Fruit fly (Drosophila melanogaster) ovary, adult (tissue): ENCODE results near the gene CG31549.

Experiments
- CG17801 ChIP-seq: fragments of 200-800 bp; optimal IDR thresholded peaks from 2 replicates; lab custom pipeline; 2019; ENCODE audit warnings: missing biosample characterization, mild to moderate bottlenecking, missing genetic modification characterization, moderate library complexity; ENCODE audit not compliant: partially characterized antibody

The CG31549 gene

DNA sequence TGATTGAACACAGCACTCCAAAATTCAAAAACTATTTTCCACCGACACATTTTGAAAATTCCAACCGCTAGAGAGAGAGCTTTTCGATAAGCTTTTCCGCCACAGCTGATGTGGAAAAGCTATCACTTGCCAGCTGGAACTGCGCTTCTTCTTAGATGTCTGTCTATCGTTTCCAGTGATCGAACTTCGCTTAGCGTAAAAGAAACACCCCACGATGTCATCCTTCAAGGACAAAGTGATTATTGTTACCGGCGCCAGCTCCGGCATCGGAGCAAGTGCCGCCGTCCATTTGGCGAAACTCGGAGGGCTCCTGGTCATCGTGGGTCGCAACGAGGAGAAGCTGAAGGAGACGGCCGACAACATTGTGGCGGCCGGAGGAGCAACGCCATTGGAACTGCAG, at the start of gene CG31549:
TSS of gene CG31549 (plus strand) at position 11 of the 400 bp plus-strand sequence.
- TF ChIP-seq CG17801 (GFP tag; lab: Kevin White, UChicago) = peak; percentile 57

DNA sequence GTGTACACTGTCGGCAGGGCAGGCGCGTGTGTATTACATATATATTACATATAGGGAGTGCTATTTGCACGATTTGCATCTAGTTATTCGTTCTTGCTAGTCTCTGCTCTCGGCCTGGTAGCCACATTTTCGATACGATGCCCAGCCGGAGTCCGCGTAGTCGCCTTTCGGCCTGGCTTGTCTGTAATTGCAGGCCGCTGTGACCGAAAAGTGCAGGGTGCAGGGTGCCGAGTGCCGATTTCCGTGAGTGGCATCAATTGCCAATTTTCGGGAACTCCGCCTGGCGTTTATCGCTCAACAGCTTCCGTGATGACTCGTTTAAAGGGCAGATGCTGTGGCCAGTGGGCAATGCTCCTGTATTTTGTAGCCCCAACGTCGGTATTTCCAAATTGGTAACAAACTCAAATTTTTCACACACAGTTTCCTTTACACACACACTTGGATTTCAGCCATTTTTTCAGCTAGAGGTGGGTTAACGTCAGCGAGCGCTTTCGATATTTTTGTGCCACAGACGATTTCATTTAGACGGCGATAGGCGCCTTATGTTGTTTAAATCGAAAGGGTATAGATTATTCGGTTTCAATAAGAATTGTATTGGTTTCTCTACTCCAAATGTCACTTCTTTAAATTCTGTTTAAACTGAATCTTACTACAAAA, 44.0 kb upstream of the CG31549 start, which contains the start of gene CG2926:
TSS of gene CG2926 (minus strand) at position 518 of the 657 bp plus-strand sequence.
- no peak for TF ChIP-seq CG17801 (GFP tag; lab: Kevin White, UChicago)

DNA sequence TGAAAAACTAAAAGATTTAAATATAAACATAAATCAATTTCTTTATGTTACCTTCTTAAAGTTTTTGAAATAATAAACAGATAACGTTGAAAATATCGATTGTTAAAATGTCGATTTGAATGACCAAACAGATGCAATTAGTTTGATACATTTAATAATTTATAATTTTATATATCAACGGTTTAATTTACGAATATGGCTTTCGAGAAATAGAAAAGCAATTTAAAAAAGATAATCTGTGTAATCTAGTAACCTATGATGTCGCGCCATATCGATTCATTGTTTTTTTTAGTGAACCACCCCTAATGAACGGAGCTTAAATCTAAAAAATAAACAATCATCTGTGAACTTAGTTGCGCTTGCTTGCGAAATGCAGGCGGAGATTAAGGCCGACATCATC, 43.4 kb upstream of the CG31549 start, which contains the start of gene PolZ2:
TSS of gene PolZ2 (plus strand) at position 301 of the 400 bp plus-strand sequence.
- TF ChIP-seq CG17801 (GFP tag; lab: Kevin White, UChicago) = no peak

DNA sequence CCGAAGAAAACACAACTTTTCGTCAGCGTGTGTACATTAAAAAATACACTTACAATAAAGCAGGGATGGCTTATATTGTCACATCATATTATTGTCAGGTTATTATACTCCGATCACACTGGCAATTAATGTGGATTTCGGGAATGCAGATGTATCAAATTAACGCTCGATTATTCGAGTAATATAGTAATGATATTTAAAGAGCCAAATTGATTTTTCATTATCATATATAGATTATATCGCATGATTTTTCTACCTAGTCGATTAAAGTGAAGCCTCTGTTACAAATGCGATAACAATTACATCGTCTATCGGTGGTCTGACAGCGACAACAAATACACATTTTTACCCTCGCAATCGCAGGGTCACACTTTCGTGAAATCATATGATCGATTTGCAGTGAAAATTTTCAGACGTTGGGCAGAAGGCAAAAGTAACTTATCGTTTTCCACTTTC, 40.6 kb upstream of the CG31549 start, which contains the start of the genes noi and Vha26:
TSS of gene noi (minus strand) at position 62 of the 456 bp plus-strand sequence.
TSS of gene Vha26 (plus strand) at position 366 of the 456 bp plus-strand sequence.
- TF ChIP-seq CG17801 (GFP tag; lab: Kevin White, UChicago) = peak; percentile 69

DNA sequence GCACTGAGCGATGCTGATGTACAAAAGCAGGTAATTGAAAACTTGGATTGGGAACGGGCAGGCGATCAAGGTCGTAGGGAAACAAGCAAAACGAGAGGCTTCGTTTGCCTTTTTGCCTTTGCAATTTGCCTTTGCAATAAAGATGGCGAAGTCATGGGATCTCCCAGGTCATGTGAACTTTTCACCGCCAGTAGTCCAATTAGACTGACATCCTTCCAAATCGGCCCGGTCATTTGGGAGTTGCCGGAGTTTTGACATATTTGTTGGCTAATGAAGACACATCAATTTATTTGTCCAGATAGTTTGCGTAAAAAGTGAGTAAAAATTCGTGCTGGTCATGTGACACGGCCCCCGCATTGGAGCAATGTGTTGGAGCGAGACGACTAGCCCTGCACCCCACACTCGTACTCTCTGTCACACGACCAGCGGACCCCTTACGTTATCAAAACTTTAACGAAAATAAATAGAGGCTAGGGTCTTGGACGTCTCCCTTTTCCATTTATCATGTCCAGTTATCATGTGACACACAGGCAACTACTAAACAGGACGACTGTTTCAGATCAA, 39.9 kb upstream of the CG31549 start:
- TF ChIP-seq CG17801 (GFP tag; lab: Kevin White, UChicago) = peak; percentile 22

DNA sequence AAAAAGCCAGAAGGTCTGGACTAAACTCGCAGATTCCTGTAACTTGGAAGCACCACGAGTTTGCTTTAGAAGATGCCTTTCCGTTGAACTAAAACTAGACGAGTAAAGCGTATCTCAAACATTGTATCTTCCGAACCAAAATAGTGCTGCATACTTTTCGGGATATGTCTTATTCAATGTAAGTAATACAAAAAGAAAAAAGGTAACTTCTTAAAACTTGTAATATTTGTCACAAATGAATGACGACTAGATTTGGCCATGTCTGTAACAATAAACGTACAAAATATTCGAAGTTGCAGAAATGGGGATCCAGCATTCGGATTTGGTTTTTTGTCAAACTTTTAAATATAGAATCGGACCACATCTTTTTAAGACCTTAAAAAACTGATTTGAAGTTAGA, 37.1 kb upstream of the CG31549 start:
- TF ChIP-seq CG17801 (GFP tag; lab: Kevin White, UChicago) = peak; percentile 40

DNA sequence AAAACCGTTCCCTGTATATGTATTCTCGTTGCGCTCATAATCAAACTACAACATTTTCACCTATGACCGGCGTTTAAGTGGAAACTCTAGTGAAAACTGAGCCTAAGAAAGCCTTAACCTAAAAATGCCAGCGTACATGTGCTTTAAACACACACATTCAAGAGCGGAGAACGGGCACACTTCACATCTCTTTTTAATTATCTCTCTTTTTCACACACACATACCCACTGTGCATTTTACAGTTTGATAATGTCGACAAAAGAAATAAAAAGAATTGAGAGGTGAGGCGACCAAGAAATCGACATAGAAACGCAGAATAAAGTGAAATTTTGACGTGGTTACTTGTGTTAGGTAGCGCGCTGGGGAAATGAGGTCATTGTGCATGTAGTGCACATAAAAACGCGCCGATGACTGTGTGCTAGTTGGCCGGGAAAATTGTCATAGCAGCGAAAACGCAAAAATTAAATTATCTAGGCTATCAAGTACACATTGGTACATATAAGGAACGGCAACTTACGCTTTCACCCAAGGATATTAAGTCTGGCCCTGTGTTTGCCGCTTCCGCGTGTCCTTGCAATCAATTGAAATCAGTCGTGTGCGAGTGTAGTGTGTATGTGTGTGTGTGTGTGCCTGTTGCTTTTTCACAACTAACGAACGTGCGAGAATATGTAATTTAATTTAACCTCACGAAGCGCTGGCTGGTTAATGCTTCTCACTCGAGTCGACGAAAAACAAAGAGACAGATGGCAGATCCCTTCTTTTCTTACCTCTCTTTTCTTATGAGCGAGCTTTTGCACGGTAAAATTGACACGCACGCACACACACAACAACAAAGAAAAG, 32.3 kb upstream of the CG31549 start:
- TF ChIP-seq CG17801 (GFP tag; lab: Kevin White, UChicago) = peak; percentile 46

DNA sequence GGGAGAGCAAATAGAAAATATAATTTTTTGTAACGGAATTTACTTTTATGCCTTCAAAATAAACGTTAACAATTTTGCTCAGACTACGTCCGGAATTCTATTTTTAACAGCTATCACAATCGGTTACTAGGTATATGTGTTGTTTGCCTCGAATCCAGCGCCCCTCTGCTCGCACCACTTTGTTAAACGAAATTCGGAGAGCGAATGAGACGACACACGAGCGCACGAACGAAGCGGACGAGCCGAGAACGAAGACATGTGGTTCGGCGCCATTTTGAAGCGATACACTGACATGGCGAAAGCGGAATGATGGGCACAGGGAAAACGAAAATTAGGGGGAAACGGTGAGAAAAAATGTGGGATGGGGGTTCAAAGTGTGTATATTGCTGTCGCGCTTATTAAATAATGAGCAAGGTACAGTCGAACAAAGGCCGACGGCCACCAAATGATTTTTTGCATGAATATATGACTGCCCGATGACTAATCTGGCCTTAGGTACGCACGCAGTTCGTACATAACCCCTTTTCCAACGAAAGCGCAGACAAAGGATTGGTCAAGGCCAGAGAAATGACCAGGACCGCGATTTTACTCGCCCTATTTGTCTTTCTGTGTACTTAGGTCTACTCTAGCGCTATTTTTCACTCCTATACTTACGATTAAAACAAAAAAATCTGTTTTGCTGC, 31.5 kb upstream of the CG31549 start:
- peak; percentile 67 for TF ChIP-seq CG17801 (GFP tag; lab: Kevin White, UChicago)

DNA sequence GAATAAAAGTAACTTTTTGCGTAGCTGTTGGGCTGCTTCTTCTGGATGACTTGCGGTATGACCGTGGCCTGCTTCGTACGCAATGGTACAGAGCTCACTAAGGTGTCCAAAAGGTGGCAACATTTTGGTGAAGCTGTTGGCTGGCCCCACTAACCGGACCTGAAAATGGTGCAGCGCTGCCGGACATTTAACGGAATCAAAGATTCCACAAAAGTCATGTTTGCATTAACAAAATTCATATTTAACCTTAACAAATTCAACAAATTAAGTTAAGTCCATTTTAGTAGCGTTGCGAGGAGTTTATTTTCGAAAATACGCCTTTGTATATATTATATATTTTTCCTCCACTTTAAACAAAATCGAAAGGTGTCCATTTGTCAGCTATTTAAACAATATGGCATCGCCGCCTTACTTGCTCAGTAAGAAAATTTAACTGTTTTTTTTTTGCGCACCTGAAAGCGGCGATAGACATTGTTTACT, 30.9 kb upstream of the CG31549 start, which contains the start of the genes kra and SecS:
TSS of gene kra (minus strand) at position 93 of the 480 bp plus-strand sequence.
TSS of gene SecS (plus strand) at position 390 of the 480 bp plus-strand sequence.
- TF ChIP-seq CG17801 (GFP tag; lab: Kevin White, UChicago) = no peak

DNA sequence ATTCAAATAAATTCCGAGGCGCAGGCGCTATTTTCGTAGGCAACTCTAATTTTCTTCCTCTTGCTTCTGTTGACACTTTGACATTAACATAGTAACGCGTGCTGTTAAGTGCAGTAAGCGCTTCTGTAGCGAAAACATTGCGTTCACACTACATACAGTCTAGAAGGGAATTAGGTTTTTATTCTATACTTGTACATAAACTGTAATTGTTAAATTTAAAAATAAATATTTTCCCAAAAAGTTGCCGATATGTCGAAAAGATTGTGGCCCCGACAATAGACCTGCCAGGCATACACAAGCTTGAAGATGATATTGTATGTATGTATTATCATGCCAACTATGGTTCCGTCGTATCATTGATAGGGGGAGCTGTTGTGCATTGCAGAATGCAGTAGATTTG, 25.5 kb upstream of the CG31549 start, which contains the start of gene asl:
TSS of gene asl (minus strand) at position 67 of the 400 bp plus-strand sequence.
- TF ChIP-seq CG17801 (GFP tag; lab: Kevin White, UChicago) = no peak

DNA sequence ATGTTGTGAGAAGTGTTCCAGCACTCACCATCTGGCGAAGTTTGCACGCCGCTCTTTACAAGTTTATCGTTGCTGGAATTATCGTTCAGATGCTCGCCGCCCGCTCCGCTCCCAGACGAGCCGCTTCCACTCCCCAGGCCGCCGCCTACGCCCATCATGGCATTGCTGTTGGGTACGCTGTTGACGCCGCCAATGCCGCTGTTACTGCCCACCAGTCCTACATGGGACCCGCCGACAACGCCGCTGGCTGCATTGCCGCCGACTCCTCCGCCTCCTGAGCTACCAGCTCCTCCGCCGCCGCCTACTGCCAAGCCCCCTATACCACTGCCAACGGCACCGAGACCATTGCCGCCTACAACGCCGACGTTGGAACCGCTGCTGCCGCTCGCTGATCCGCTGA, 23.6 kb upstream of the CG31549 start:
- TF ChIP-seq CG17801 (GFP tag; lab: Kevin White, UChicago) = no peak

DNA sequence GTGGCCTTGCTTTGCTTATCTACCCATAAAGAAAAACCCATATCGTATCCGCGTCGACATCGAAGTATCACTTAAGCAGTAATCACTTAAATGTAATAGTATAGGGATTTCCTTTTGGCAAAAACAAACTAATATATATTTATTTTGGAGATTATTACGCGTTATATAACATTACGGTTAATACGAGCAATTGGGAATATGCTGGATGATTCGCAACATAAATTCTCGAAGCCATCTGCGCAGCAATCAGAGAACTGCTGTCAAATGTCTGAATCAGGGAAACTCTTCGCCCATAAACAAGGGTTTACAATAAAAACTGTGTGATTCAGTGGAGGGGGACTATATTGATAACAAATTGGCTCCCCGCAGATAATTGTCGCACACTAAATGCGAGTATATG, 21.3 kb upstream of the CG31549 start:
- no peak for TF ChIP-seq CG17801 (GFP tag; lab: Kevin White, UChicago)

DNA sequence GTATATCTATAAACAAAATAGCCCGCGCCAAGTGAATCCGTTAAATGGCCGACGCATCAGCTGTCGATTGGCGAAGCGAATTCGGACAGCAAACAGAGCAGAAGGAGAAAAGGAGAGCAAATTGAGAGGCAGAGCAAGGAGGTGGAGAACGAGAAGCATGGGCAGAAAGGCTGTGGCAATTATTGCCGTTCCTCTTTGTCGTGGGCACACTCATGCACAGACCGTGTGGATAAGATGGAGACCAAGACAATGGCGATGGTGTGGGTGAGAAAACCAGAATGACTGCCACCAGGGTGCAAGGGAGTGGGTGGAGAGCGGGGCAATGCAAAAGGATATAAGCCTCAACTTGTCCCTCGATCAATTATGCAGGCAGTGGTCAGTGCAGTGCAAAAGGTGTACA, 20.8 kb upstream of the CG31549 start:
- TF ChIP-seq CG17801 (GFP tag; lab: Kevin White, UChicago) = no peak

DNA sequence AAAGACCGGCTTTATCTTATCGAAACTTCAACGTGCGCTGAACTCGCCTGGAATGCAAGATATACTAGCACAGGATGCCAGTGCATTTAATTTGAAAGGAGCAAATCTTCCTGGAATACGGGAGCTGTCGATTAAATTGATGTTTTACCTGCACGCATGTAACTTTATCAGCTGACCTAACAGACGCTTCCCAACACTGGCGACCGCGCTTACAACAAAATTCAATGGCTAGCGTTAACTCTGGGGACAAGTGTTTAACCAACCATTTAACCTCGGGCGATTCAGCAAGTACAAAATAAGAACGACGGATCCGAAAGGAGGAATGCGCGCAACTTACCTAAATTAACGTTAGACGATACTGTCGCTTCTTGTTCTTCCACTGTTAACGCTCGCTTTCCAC, 20.3 kb upstream of the CG31549 start:
- TF ChIP-seq CG17801 (GFP tag; lab: Kevin White, UChicago) = peak; percentile 4
